Worm (Caenorhabditis elegans): ENCODE results near the gene ptp-3.

DNA sequence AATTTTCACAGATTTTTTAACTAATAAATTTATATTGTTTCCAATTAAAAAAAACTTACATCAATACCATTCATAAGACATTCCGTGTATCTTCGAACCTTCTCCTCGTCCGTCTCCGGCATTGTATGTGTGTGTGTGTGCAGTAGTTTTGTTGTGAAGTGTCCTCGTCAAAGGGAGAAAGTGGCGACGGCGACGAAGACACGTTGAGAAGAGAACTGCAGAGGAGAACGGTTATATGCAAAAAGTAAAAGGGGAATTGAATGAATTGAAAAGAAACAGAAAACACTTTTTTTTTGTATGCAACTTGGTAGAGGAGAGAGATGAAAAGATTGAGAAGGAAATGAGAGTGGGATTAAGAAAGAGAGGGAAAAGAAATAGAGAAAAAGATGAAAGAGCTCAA lies 29.9 kb upstream of the ptp-3 start:
- TF ChIP-seq Y67H2A.10 (GFP tag; conservative IDR thresholded peaks at IDR 0.05), result no peak
- TF ChIP-seq F37B4.10 (GFP tag; IDR thresholded peaks at IDR 0.05), result no peak
- no peak for TF ChIP-seq F33H1.4 (GFP tag; IDR thresholded peaks at IDR 0.05)
- TF ChIP-seq ama-1 (optimal IDR thresholded peaks at IDR 0.05), result no peak
- no peak for TF ChIP-seq ama-1 (GFP tag; optimal IDR thresholded peaks at IDR 0.05)
- no peak for TF ChIP-seq egrh-3 (GFP tag; IDR thresholded peaks at IDR 0.05)
- no peak for TF ChIP-seq lin-40 (tag; optimal IDR thresholded peaks at IDR 0.05)
- TF ChIP-seq let-526 (GFP tag; IDR thresholded peaks at IDR 0.05), result no peak
- TF ChIP-seq ceh-91 (GFP tag; IDR thresholded peaks at IDR 0.05), result no peak
- TF ChIP-seq die-1 (tag; optimal IDR thresholded peaks at IDR 0.05), result no peak
- no peak for TF ChIP-seq xnd-1 (tag; optimal IDR thresholded peaks at IDR 0.05)
- TF ChIP-seq T26A5.8 (tag; optimal IDR thresholded peaks at IDR 0.05), result no peak
- TF ChIP-seq F39B2.1 (GFP tag; IDR thresholded peaks at IDR 0.05), result no peak
